Worm (Caenorhabditis elegans) whole organism, L2 larva: Measurements from ENCODE around the gene C16C10.13.

Source experiments
- C34F6.9 ChIP-seq: fragments of 150-350 bp; optimal IDR thresholded peaks from 2 replicates; lab custom pipeline; 2014; ENCODE audit warnings: missing biosample characterization, missing genetic modification characterization
- F13H6.1 ChIP-seq: sonication (generic microtip); optimal IDR thresholded peaks from 2 replicates; lab custom pipeline; 2016; ENCODE audit warnings: missing genetic modification characterization, missing compliant biosample characterization
- R02D3.7 ChIP-seq: fragments of 150-350 bp; optimal IDR thresholded peaks from 2 replicates; lab custom pipeline; 2014; ENCODE audit warnings: missing biosample characterization, missing genetic modification characterization
- Y55F3AM.14 ChIP-seq: fragments of 200-800 bp; sonication (Bioruptor generic); optimal IDR thresholded peaks from 2 replicates; lab custom pipeline; 2018; ENCODE audit warnings: mild to moderate bottlenecking, missing genetic modification characterization, missing compliant biosample characterization
- ZK546.5 ChIP-seq: sonication (generic microtip); optimal IDR thresholded peaks from 2 replicates; lab custom pipeline; 2017; ENCODE audit warnings: missing biosample characterization, missing genetic modification characterization
- ama-1 ChIP-seq: fragments of 150-350 bp; optimal IDR thresholded peaks from 2 replicates; lab custom pipeline; 2018; ENCODE audit warnings: inconsistent platforms
- blmp-1 ChIP-seq: sonication (generic microtip); optimal IDR thresholded peaks from 2 replicates; lab custom pipeline; 2017; ENCODE audit warnings: missing genetic modification characterization, mild to moderate bottlenecking, missing compliant biosample characterization, antibody characterized with exemption, moderate library complexity; ENCODE audit not compliant: insufficient read depth
- ceh-16 ChIP-seq: fragments of 150-350 bp; optimal IDR thresholded peaks from 2 replicates; lab custom pipeline; 2014; ENCODE audit warnings: missing biosample characterization, missing genetic modification characterization
- ceh-82 ChIP-seq: fragments of 150-350 bp; optimal IDR thresholded peaks from 2 replicates; lab custom pipeline; 2014; ENCODE audit warnings: missing biosample characterization, missing genetic modification characterization
- crh-2 ChIP-seq: sonication (generic microtip); optimal IDR thresholded peaks from 2 replicates; lab custom pipeline; 2017; ENCODE audit warnings: missing biosample characterization, missing genetic modification characterization
- fos-1 ChIP-seq: fragments of 150-350 bp; optimal IDR thresholded peaks from 2 replicates; lab custom pipeline; 2014; ENCODE audit warnings: missing biosample characterization, missing genetic modification characterization
- gmeb-1 ChIP-seq: fragments of 150-350 bp; optimal IDR thresholded peaks from 2 replicates; lab custom pipeline; 2014; ENCODE audit warnings: missing biosample characterization, missing genetic modification characterization
- lin-11 ChIP-seq: fragments of 150-350 bp; sonication (generic microtip); optimal IDR thresholded peaks from 2 replicates; lab custom pipeline; 2014; ENCODE audit warnings: missing biosample characterization, missing genetic modification characterization, inconsistent platforms, mixed read lengths
- lin-13 ChIP-seq: fragments of 150-350 bp; optimal IDR thresholded peaks from 2 replicates; lab custom pipeline; 2014; ENCODE audit warnings: missing biosample characterization, missing genetic modification reagents, missing genetic modification characterization
- lin-39 ChIP-seq: fragments of 150-350 bp; optimal IDR thresholded peaks from 2 replicates; lab custom pipeline; 2014; ENCODE audit warnings: missing biosample characterization, missing genetic modification reagents, missing genetic modification characterization
- lsy-2 ChIP-seq, 2 experiments: fragments of 150-350 bp in 1 of 2; sonication (generic microtip) in 1 of 2; optimal IDR thresholded peaks; 2 replicates each; lab custom pipeline; 2014 to 2017; ENCODE audit warnings: missing biosample characterization in 2 of 2, missing genetic modification characterization in 2 of 2
- mab-5 ChIP-seq: fragments of 150-350 bp; optimal IDR thresholded peaks from 2 replicates; lab custom pipeline; 2014; ENCODE audit warnings: missing biosample characterization, missing genetic modification characterization
- mbf-1 ChIP-seq: sonication (generic microtip); optimal IDR thresholded peaks from 2 replicates; lab custom pipeline; 2017; ENCODE audit warnings: missing biosample characterization, missing genetic modification characterization
- mdl-1 ChIP-seq, 2 experiments: fragments of 150-350 bp in 1 of 2; sonication (generic microtip) in 1 of 2; optimal IDR thresholded peaks; 2 replicates each; lab custom pipeline; 2017; ENCODE audit warnings: missing biosample characterization in 2 of 2, missing genetic modification characterization in 2 of 2
- nhr-10 ChIP-seq: sonication (generic microtip); optimal IDR thresholded peaks from 2 replicates; lab custom pipeline; 2017; ENCODE audit warnings: missing biosample characterization, missing genetic modification characterization
- nhr-129 ChIP-seq: fragments of 150-350 bp; optimal IDR thresholded peaks from 2 replicates; lab custom pipeline; 2014; ENCODE audit warnings: missing biosample characterization, missing genetic modification characterization
- nhr-21 ChIP-seq: fragments of 150-350 bp; optimal IDR thresholded peaks from 2 replicates; lab custom pipeline; 2014; ENCODE audit warnings: missing biosample characterization, missing genetic modification characterization
- nhr-23 ChIP-seq: fragments of 150-350 bp; optimal IDR thresholded peaks from 2 replicates; lab custom pipeline; 2014; ENCODE audit warnings: missing biosample characterization, missing genetic modification reagents, missing genetic modification characterization
- nhr-237 ChIP-seq: fragments of 150-350 bp; optimal IDR thresholded peaks from 2 replicates; lab custom pipeline; 2014; ENCODE audit warnings: missing biosample characterization, missing genetic modification characterization
- nhr-25 ChIP-seq: fragments of 150-350 bp; sonication (generic microtip); optimal IDR thresholded peaks from 3 replicates; lab custom pipeline; 2014; ENCODE audit warnings: missing biosample characterization, missing genetic modification characterization
- nhr-6 ChIP-seq: fragments of 150-350 bp; optimal IDR thresholded peaks from 2 replicates; lab custom pipeline; 2014; ENCODE audit warnings: missing biosample characterization, missing genetic modification characterization
- nhr-77 ChIP-seq: fragments of 150-350 bp; optimal IDR thresholded peaks from 2 replicates; lab custom pipeline; 2014; ENCODE audit warnings: missing biosample characterization, missing genetic modification characterization
- skn-1 ChIP-seq: sonication (generic microtip); optimal IDR thresholded peaks from 2 replicates; lab custom pipeline; 2017; ENCODE audit warnings: missing biosample characterization, missing genetic modification characterization
- sma-3 ChIP-seq: sonication (generic microtip); optimal IDR thresholded peaks from 2 replicates; lab custom pipeline; 2016; ENCODE audit warnings: missing genetic modification reagents, missing genetic modification characterization, missing compliant biosample characterization
- sma-9 ChIP-seq, 2 experiments: fragments of 150-350 bp in 1 of 2; sonication (generic microtip) in 1 of 2; optimal IDR thresholded peaks; 2 replicates each; lab custom pipeline; 2014 to 2016; ENCODE audit warnings: missing genetic modification characterization in 2 of 2, mild to moderate bottlenecking in 1 of 2, missing biosample characterization in 1 of 2, missing compliant biosample characterization in 1 of 2, missing genetic modification reagents in 1 of 2, moderate library complexity in 1 of 2
- unc-39 ChIP-seq: fragments of 150-350 bp; optimal IDR thresholded peaks from 2 replicates; lab custom pipeline; 2014; ENCODE audit warnings: missing biosample characterization, missing genetic modification characterization
- unc-55 ChIP-seq: fragments of 150-350 bp; sonication (generic microtip); optimal IDR thresholded peaks from 3 replicates; lab custom pipeline; 2014; ENCODE audit warnings: missing biosample characterization, missing genetic modification reagents, missing genetic modification characterization
- unc-62 ChIP-seq: fragments of 150-350 bp; optimal IDR thresholded peaks from 2 replicates; lab custom pipeline; 2014; ENCODE audit warnings: missing biosample characterization, missing genetic modification reagents, missing genetic modification characterization
- zag-1 ChIP-seq: fragments of 150-350 bp; optimal IDR thresholded peaks from 2 replicates; lab custom pipeline; 2014; ENCODE audit warnings: missing biosample characterization, missing genetic modification characterization
- ztf-11 ChIP-seq: sonication (generic microtip); optimal IDR thresholded peaks from 2 replicates; lab custom pipeline; 2017; ENCODE audit warnings: missing biosample characterization, missing genetic modification characterization
- ztf-4 ChIP-seq: fragments of 150-350 bp; optimal IDR thresholded peaks from 2 replicates; lab custom pipeline; 2014; ENCODE audit warnings: missing biosample characterization, missing genetic modification characterization

Gene C16C10.13

DNA sequence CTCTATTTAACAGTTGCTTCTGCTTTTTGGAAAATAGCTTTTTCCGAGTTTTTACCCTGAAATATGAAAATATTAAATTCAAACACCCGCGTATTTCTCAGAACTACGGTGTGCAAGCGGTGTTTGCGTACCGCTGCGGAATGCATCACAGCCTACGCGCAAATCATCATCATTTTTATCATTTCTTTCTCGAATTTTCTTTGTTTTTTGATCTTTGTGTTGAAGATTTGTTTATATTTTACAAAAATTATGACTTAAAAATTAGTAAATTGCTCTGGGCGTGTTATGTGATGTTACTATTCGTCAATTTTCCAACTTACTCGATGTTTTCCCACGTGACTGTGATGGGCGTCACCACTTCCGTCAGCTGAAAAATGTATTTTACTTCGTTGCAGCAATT is 25.3 kb upstream of the C16C10.13 start:
- TF ChIP-seq nhr-10 (no peak), ztf-4 (peak; percentile 3), Y55F3AM.14 (no peak), mbf-1 (tag; lab: Kevin White, UChicago) (no peak), sma-9 (GFP tag; optimal IDR thresholded peaks at IDR 0.05; lab: Kevin White, UChicago) (peak; percentile 73), sma-9 (tag; optimal IDR thresholded peaks at IDR 0.05; lab: Kevin White, UChicago) (no peak), R02D3.7 (no peak), skn-1 (tag; lab: Kevin White, UChicago) (no peak), fos-1 (tag; lab: Kevin White, UChicago) (peak; percentile 68), blmp-1 (peak; percentile 32), sma-3 (GFP tag; lab: Kevin White, UChicago) (peak; percentile 77), nhr-23 (tag; lab: Kevin White, UChicago) (no peak), ceh-16 (tag; lab: Kevin White, UChicago) (no peak), gmeb-1 (tag; lab: Kevin White, UChicago) (peak; percentile 96), nhr-21 (tag; lab: Kevin White, UChicago) (peak; percentile 52), nhr-237 (tag; lab: Kevin White, UChicago) (no peak), lin-13 (GFP tag; lab: Kevin White, UChicago) (peak; percentile 61), unc-55 (GFP tag; lab: Kevin White, UChicago) (peak; percentile 88), unc-62 (GFP tag; lab: Kevin White, UChicago) (no peak), nhr-129 (tag; lab: Kevin White, UChicago) (peak; percentile 72), ZK546.5 (tag; lab: Kevin White, UChicago) (no peak), lin-11 (tag; lab: Kevin White, UChicago) (peak; percentile 54), ztf-11 (tag; lab: Kevin White, UChicago) (no peak), mab-5 (peak; percentile 1), nhr-25 (no peak), C34F6.9 (tag; lab: Kevin White, UChicago) (peak; percentile 83), lin-39 (tag; lab: Kevin White, UChicago) (no peak), mdl-1 (tag; optimal IDR thresholded peaks at IDR 0.05; lab: Kevin White, UChicago) (peak in 1 of 2 experiments; percentile 4), ceh-82 (tag; lab: Kevin White, UChicago) (no peak), nhr-6 (tag; lab: Kevin White, UChicago) (no peak), crh-2 (tag; lab: Kevin White, UChicago) (peak; percentile 74), lsy-2 (tag; optimal IDR thresholded peaks at IDR 0.05; lab: Kevin White, UChicago) (peak; percentile 93 to 99), F13H6.1 (peak; percentile 40), unc-39 (tag; lab: Kevin White, UChicago) (no peak), ama-1 (lab: Kevin White, UChicago) (peak; percentile 56)

DNA sequence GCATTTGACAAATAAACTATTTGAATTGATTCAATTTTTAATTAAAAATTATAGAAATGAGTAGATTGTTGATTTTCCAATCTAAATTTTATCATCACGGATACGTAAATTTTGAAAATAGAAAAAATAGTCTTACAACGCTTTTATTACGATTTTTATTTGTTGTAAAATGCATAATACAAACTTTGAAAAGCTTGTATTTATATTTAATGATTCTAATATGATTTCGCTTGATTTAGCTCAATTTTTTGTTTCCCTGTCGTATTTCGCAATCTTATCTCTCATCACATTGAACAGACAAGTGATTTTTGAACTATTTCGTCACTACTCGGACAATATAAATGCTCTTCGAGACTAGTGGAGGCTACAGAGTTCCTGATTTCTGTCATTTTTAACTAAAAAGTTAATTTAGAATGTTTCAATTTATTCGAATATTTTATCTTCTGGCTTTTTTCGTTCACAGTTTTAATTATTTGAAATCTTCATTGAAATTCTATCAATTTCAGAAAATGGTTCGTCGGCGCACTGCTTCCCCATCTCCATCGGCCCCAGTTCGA is 24.6 kb upstream of the C16C10.13 start, which contains the start of the genes wht-3 and har-1:
TSS of gene wht-3 (minus strand) at position 51 of the 557 bp plus-strand sequence.
TSS of gene har-1 (plus strand) at position 507 of the 557 bp plus-strand sequence.
- TF ChIP-seq ama-1 (lab: Kevin White, UChicago) (no peak), ceh-16 (tag; lab: Kevin White, UChicago) (no peak), mdl-1 (tag; optimal IDR thresholded peaks at IDR 0.05; lab: Kevin White, UChicago) (no peak), nhr-10 (no peak), nhr-77 (tag; lab: Kevin White, UChicago) (no peak), sma-9 (GFP tag; optimal IDR thresholded peaks at IDR 0.05; lab: Kevin White, UChicago) (peak; percentile 7), sma-9 (tag; optimal IDR thresholded peaks at IDR 0.05; lab: Kevin White, UChicago) (no peak), lsy-2 (tag; optimal IDR thresholded peaks at IDR 0.05; lab: Kevin White, UChicago) (peak in 1 of 2 experiments; percentile 39), gmeb-1 (tag; lab: Kevin White, UChicago) (no peak)

ce11 chrIII:4152309-4152708 is 23.9 kb upstream of the C16C10.13 start:
- TF ChIP-seq nhr-10 (no peak), nhr-237 (tag; lab: Kevin White, UChicago) (no peak), lin-11 (tag; lab: Kevin White, UChicago) (no peak), lin-13 (GFP tag; lab: Kevin White, UChicago) (no peak), sma-3 (GFP tag; lab: Kevin White, UChicago) (no peak), ztf-4 (no peak)

DNA sequence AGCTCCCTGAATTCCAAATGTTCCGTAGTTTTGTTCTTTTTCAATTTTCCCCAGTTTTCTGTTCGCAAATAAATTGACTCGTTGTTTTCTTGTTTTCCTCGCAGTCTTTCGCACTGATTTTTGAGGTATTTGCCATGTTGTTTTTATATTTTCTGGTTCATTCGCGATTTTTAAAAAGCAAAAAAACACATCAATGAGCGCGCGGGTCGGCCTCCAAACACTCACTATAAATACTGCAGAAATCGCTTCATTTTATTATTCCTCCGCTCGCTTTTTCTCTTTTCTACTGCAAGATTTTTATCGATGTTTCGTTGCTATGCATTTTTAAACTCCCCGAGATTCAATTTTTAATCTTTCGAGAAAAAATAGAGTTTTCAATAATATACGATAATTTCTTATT is 23.4 kb upstream of the C16C10.13 start:
- TF ChIP-seq mdl-1 (tag; optimal IDR thresholded peaks at IDR 0.05; lab: Kevin White, UChicago) (no peak), zag-1 (tag; lab: Kevin White, UChicago) (no peak), mab-5 (no peak), crh-2 (tag; lab: Kevin White, UChicago) (no peak), ceh-16 (tag; lab: Kevin White, UChicago) (no peak), nhr-129 (tag; lab: Kevin White, UChicago) (no peak), lsy-2 (tag; optimal IDR thresholded peaks at IDR 0.05; lab: Kevin White, UChicago) (no peak), sma-9 (GFP tag; optimal IDR thresholded peaks at IDR 0.05; lab: Kevin White, UChicago) (no peak), sma-9 (tag; optimal IDR thresholded peaks at IDR 0.05; lab: Kevin White, UChicago) (no peak)
